Worm (Caenorhabditis elegans): ENCODE data around the gene ZK616.1.

- TF ChIP-seq unc-62 (GFP tag; optimal IDR thresholded peaks at IDR 0.05) (no peak), aly-2 (tag; optimal IDR thresholded peaks at IDR 0.05) (no peak), pax-3 (tag; optimal IDR thresholded peaks at IDR 0.05) (no peak), dpl-1 (GFP tag; optimal IDR thresholded peaks at IDR 0.05) (no peak)
Measured at ce11 chrIV:5374321-5374720, 26.4 kb upstream of the ZK616.1 start.

Measured in whole organism, L1 larva.